Worm (Caenorhabditis elegans) whole organism, L4 larva: ENCODE measurements around the gene srz-12.
A peak's percentile ranks its signal among the peaks of the same experiment; 100 is the strongest.

Experiments
- F10B5.3 ChIP-seq: sonication (generic microtip); optimal IDR thresholded peaks from 2 replicates; lab custom pipeline; 2016; ENCODE audit warnings: mild to moderate bottlenecking, missing genetic modification characterization, missing compliant biosample characterization
- F44E2.7 ChIP-seq: fragments of 200-800 bp; sonication (Bioruptor generic); IDR thresholded peaks from 2 replicates; pipeline ENCODE4 v2.1.2; 2022; ENCODE audit warnings: missing genetic modification characterization, missing compliant biosample characterization
- Y48G9A.11 ChIP-seq: fragments of 200-800 bp; sonication (Bioruptor generic); IDR thresholded peaks from 2 replicates; pipeline ENCODE4 v1.3.6; 2022; ENCODE audit warnings: missing genetic modification reagents, missing genetic modification characterization, missing compliant biosample characterization
- Y75B8A.6 ChIP-seq: fragments of 200-800 bp; sonication (Bioruptor generic); IDR thresholded peaks from 2 replicates; pipeline ENCODE4 v1.3.6; 2022; ENCODE audit warnings: missing genetic modification reagents, missing genetic modification characterization, missing compliant biosample characterization
- ama-1 ChIP-seq: fragments of 150-350 bp; optimal IDR thresholded peaks from 2 replicates; lab custom pipeline; 2014; ENCODE audit warnings: inconsistent platforms, mixed read lengths
- ceh-20 ChIP-seq: fragments of 200-800 bp; sonication (Bioruptor generic); IDR thresholded peaks from 2 replicates; pipeline ENCODE4 v1.3.6; 2022; ENCODE audit warnings: missing genetic modification reagents, missing genetic modification characterization, missing compliant biosample characterization
- ceh-32 ChIP-seq: sonication (generic microtip); optimal IDR thresholded peaks from 2 replicates; lab custom pipeline; 2016; ENCODE audit warnings: mild to moderate bottlenecking, missing genetic modification characterization, missing compliant biosample characterization; ENCODE audit not compliant: poor library complexity
- ceh-82 ChIP-seq: sonication (generic microtip); optimal IDR thresholded peaks from 2 replicates; lab custom pipeline; 2017; ENCODE audit warnings: missing biosample characterization, missing genetic modification characterization
- cey-2 ChIP-seq: sonication (generic microtip); optimal IDR thresholded peaks from 3 replicates; lab custom pipeline; 2017; ENCODE audit warnings: missing genetic modification characterization, mild to moderate bottlenecking, missing compliant biosample characterization, antibody characterized with exemption, borderline replicate concordance; ENCODE audit not compliant: insufficient read depth
- daf-12 ChIP-seq: fragments of 150-350 bp; optimal IDR thresholded peaks from 2 replicates; lab custom pipeline; 2014; ENCODE audit warnings: missing biosample characterization, missing genetic modification reagents, missing genetic modification characterization
- daf-16 ChIP-seq, 3 experiments: sonication (generic microtip); optimal IDR thresholded peaks; 2 replicates each; lab custom pipeline; 2016 to 2017; ENCODE audit warnings: missing genetic modification characterization in 3 of 3, missing genetic modification reagents in 3 of 3, mild to moderate bottlenecking in 2 of 3, missing compliant biosample characterization in 2 of 3, missing biosample characterization in 1 of 3, moderate library complexity in 1 of 3
- dmd-6 ChIP-seq: fragments of 200-800 bp; sonication (Bioruptor generic); IDR thresholded peaks from 2 replicates; pipeline ENCODE4 v1.3.6; 2022; ENCODE audit warnings: missing genetic modification reagents, missing genetic modification characterization, missing compliant biosample characterization
- duxl-1 ChIP-seq: sonication (generic microtip); optimal IDR thresholded peaks from 2 replicates; lab custom pipeline; 2016; ENCODE audit warnings: mild to moderate bottlenecking, missing genetic modification characterization, moderate library complexity, missing compliant biosample characterization; ENCODE audit not compliant: poor library complexity
- dve-1 ChIP-seq: sonication (generic microtip); optimal IDR thresholded peaks from 2 replicates; lab custom pipeline; 2017; ENCODE audit warnings: antibody characterized with exemption, mild to moderate bottlenecking, missing genetic modification characterization, missing compliant biosample characterization; ENCODE audit not compliant: insufficient read depth
- egl-27 ChIP-seq: sonication (generic microtip); optimal IDR thresholded peaks from 3 replicates; lab custom pipeline; 2017; ENCODE audit warnings: missing biosample characterization, missing genetic modification reagents, missing genetic modification characterization
- hif-1 ChIP-seq, 2 experiments: sonication (generic microtip); optimal IDR thresholded peaks; 2 replicates each; lab custom pipeline; 2016 to 2017; ENCODE audit warnings: missing compliant biosample characterization in 2 of 2, missing genetic modification characterization in 2 of 2, missing genetic modification reagents in 2 of 2, missing genotype in 2 of 2, mild to moderate bottlenecking in 1 of 2
- hlh-11 ChIP-seq: fragments of 200-800 bp; sonication (Bioruptor generic); optimal IDR thresholded peaks from 2 replicates; lab custom pipeline; 2018; ENCODE audit warnings: mild to moderate bottlenecking, missing genetic modification characterization, missing compliant biosample characterization
- hlh-30 ChIP-seq: sonication (generic microtip); optimal IDR thresholded peaks from 2 replicates; lab custom pipeline; 2017; ENCODE audit warnings: antibody characterized with exemption, mild to moderate bottlenecking, missing genetic modification characterization, missing compliant biosample characterization; ENCODE audit not compliant: insufficient read depth
- hmg-1.1 ChIP-seq: fragments of 200-800 bp; sonication (Bioruptor generic); IDR thresholded peaks from 2 replicates; pipeline ENCODE4 v1.3.6; 2022; ENCODE audit warnings: missing genetic modification reagents, missing genetic modification characterization, missing compliant biosample characterization
- jun-1 ChIP-seq: fragments of 150-350 bp; optimal IDR thresholded peaks from 2 replicates; lab custom pipeline; 2014; ENCODE audit warnings: missing biosample characterization, missing genetic modification reagents, missing genetic modification characterization
- lin-1 ChIP-seq: fragments of 200-800 bp; sonication (Bioruptor generic); IDR thresholded peaks from 2 replicates; pipeline ENCODE4 v1.3.6; 2022; ENCODE audit warnings: missing genetic modification reagents, missing genetic modification characterization, missing compliant biosample characterization
- lsy-2 ChIP-seq, 2 experiments: fragments of 150-350 bp in 1 of 2; sonication (generic microtip) in 1 of 2; optimal IDR thresholded peaks; 2 replicates each; lab custom pipeline; 2014 to 2017; ENCODE audit warnings: missing biosample characterization in 2 of 2, missing genetic modification characterization in 2 of 2
- mdl-1 ChIP-seq, 2 experiments: fragments of 150-350 bp in 1 of 2; sonication (generic microtip) in 1 of 2; optimal IDR thresholded peaks; 2 replicates each; lab custom pipeline; 2014 to 2017; ENCODE audit warnings: missing biosample characterization in 2 of 2, missing genetic modification characterization in 2 of 2
- mep-1 ChIP-seq: fragments of 150-350 bp; sonication (generic microtip); optimal IDR thresholded peaks from 3 replicates; lab custom pipeline; 2014; ENCODE audit warnings: missing biosample characterization, missing genetic modification characterization
- mes-2 ChIP-seq: sonication (generic microtip); optimal IDR thresholded peaks from 2 replicates; lab custom pipeline; 2016; ENCODE audit warnings: missing genotype, mild to moderate bottlenecking, missing genetic modification characterization, missing compliant biosample characterization; ENCODE audit not compliant: poor library complexity, severe bottlenecking
- mxl-3 ChIP-seq: fragments of 200-800 bp; sonication (Bioruptor generic); optimal IDR thresholded peaks from 2 replicates; lab custom pipeline; 2018; ENCODE audit warnings: mild to moderate bottlenecking, missing genetic modification characterization, missing compliant biosample characterization
- nhr-10 ChIP-seq: fragments of 150-350 bp; optimal IDR thresholded peaks from 2 replicates; lab custom pipeline; 2014; ENCODE audit warnings: missing biosample characterization, missing genetic modification characterization
- nhr-11 ChIP-seq: fragments of 150-350 bp; optimal IDR thresholded peaks from 2 replicates; lab custom pipeline; 2014; ENCODE audit warnings: missing biosample characterization, missing genetic modification characterization
- nhr-237 ChIP-seq: sonication (generic microtip); optimal IDR thresholded peaks from 2 replicates; lab custom pipeline; 2017; ENCODE audit warnings: missing biosample characterization, missing genetic modification characterization
- nhr-28 ChIP-seq: fragments of 150-350 bp; optimal IDR thresholded peaks from 2 replicates; lab custom pipeline; 2014; ENCODE audit warnings: missing biosample characterization, missing genetic modification characterization
- nhr-48 ChIP-seq: sonication (generic microtip); optimal IDR thresholded peaks from 2 replicates; lab custom pipeline; 2016; ENCODE audit warnings: mild to moderate bottlenecking, missing genetic modification characterization, missing compliant biosample characterization
- nhr-76 ChIP-seq: fragments of 150-350 bp; optimal IDR thresholded peaks from 2 replicates; lab custom pipeline; 2014; ENCODE audit warnings: missing biosample characterization, missing genetic modification characterization
- nhr-77 ChIP-seq: fragments of 150-350 bp; optimal IDR thresholded peaks from 2 replicates; lab custom pipeline; 2014; ENCODE audit warnings: missing biosample characterization, missing genetic modification characterization
- php-3 ChIP-seq: fragments of 200-800 bp; sonication (Bioruptor generic); IDR thresholded peaks from 2 replicates; pipeline ENCODE4 v1.3.6; 2022; ENCODE audit warnings: missing genetic modification reagents, missing genetic modification characterization, missing compliant biosample characterization
- pqm-1 ChIP-seq: sonication (generic microtip); optimal IDR thresholded peaks from 2 replicates; lab custom pipeline; 2017; ENCODE audit warnings: missing biosample characterization, missing genetic modification characterization
- rbr-2 ChIP-seq: sonication (generic microtip); optimal IDR thresholded peaks from 2 replicates; lab custom pipeline; 2016; ENCODE audit warnings: missing genotype, missing genetic modification characterization, missing compliant biosample characterization
- snpc-4 ChIP-seq: fragments of 150-350 bp; optimal IDR thresholded peaks from 2 replicates; lab custom pipeline; 2014; ENCODE audit warnings: missing biosample characterization, missing genetic modification characterization
- tra-1 ChIP-seq: fragments of 200-800 bp; sonication (Bioruptor generic); IDR thresholded peaks from 2 replicates; pipeline ENCODE4 v1.3.6; 2022; ENCODE audit warnings: missing genetic modification reagents, missing genetic modification characterization, missing compliant biosample characterization
- unc-62 ChIP-seq, 3 experiments: fragments of 150-350 bp in 1 of 3; sonication (generic microtip); optimal IDR thresholded peaks in 2 of 3; peaks in 1 of 3; 1 replicate in 1 of 3; 2 replicates in 2 of 3; lab custom pipeline; 2014 to 2017; ENCODE audit warnings: missing biosample characterization in 3 of 3, missing genetic modification characterization in 3 of 3, missing genetic modification reagents in 3 of 3, missing genotype in 1 of 3
- ztf-7 ChIP-seq: fragments of 150-350 bp; optimal IDR thresholded peaks from 2 replicates; lab custom pipeline; 2014; ENCODE audit warnings: missing biosample characterization, missing genetic modification characterization

The srz-12 gene

DNA sequence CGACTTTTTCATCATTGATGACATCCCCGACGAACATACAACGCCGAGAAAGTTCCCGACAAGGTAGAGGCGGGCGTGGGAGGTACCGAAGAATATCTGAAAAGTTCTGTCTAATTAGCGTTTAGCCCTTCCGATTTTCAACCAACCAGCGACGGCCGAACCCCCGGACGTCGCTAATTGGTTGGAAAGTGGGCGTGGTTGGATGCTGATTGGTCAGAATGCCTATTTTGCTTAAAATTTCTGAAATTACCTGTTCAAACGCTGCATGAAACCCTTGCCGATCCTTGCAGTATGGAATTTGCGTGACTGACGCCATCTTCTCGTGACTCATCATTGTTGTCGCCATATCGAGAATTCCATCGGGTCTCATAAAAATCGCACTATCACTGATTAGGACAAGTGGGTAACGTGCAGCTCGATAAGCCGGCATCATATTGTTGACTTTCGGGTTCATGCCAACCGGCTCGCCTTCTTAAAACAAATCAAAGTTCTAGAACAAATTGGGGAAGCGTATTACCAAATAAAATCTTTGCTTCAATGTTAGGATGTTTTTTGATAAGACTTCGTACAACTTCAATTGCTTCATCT, 25.3 kb upstream of the srz-12 start:
- peak; percentile 32 for TF ChIP-seq nhr-77 (tag; lab: Kevin White, UChicago)
- TF ChIP-seq nhr-28 (tag; lab: Kevin White, UChicago): peak; percentile 82
- TF ChIP-seq nhr-76 (tag; lab: Kevin White, UChicago): no peak
- no peak for TF ChIP-seq ceh-32 (tag; lab: Kevin White, UChicago)
- peak; percentile 86 for TF ChIP-seq dmd-6
- peak; percentile 84 for TF ChIP-seq pqm-1 (tag; lab: Kevin White, UChicago)
- TF ChIP-seq nhr-237 (tag; lab: Kevin White, UChicago): no peak
- no peak for TF ChIP-seq daf-16 (GFP tag; optimal IDR thresholded peaks at IDR 0.05; lab: Kevin White, UChicago)
- peak; percentile 87 for TF ChIP-seq daf-16 (tag; optimal IDR thresholded peaks at IDR 0.05; lab: Kevin White, UChicago)
- no peak for TF ChIP-seq Y48G9A.11 (GFP tag; lab: Robert Waterston, UW)
- TF ChIP-seq mxl-3 (GFP tag; lab: Kevin White, UChicago): peak; percentile 48
- peak in 1 of 2 experiments; percentile 29 for TF ChIP-seq mdl-1 (tag; optimal IDR thresholded peaks at IDR 0.05; lab: Kevin White, UChicago)
- TF ChIP-seq hlh-11 (tag; lab: Kevin White, UChicago): peak; percentile 79
- peak; percentile 60; the same call in 1 of the 2 replicates for TF ChIP-seq php-3 (GFP tag; lab: Robert Waterston, UW)
- TF ChIP-seq hlh-30 (tag; lab: Kevin White, UChicago): peak; percentile 49
- TF ChIP-seq dve-1 (tag; lab: Kevin White, UChicago): peak; percentile 48

DNA sequence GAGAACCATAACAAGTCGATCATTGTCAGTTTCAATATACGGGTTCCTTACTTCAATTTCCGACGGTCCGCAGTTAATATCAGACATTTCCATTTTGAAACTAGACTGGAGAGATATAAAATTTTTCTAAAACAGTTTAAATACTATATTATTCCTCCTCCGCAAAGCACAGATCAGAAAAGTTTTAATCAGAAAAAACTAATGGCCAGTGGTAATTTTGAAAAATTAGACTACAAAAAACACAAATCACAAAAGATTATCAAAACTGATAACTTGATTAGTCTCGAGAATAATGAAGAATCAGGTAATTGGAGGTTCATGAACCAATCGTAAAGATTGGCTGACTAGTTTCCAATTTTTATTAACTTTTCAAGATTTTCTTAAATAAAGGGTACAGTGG, 23.5 kb upstream of the srz-12 start, which contains the start of gene T06C12.9:
TSS of gene T06C12.9 (minus strand) at position 101 of the 400 bp plus-strand sequence.
- TF ChIP-seq nhr-28 (tag; lab: Kevin White, UChicago) (peak; percentile 3), ceh-82 (no peak), ztf-7 (tag; lab: Kevin White, UChicago) (no peak), Y75B8A.6 (GFP tag; lab: Robert Waterston, UW) (no peak), F10B5.3 (no peak), ama-1 (lab: Kevin White, UChicago) (no peak), duxl-1 (tag; lab: Kevin White, UChicago) (no peak), nhr-10 (tag; lab: Kevin White, UChicago) (no peak)

DNA sequence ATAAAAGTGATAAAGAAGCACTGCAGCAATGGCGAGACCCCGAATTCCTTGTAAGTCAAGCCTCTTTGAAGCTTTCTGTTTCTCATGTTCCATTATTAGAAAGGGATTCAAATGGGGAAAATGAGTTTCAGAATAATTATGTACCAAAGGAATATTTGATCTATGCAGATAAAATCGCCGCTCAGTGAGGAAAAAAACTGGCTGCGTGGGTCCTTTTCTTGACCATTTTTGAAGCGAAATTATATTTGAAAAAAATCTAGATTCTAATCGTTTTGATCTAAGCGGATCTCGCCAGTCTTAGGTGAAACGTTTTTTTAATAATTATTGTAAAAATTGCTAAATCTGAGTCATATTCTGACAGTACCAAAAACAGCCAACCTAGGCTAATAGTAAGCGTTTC, 22.2 kb upstream of the srz-12 start, which contains the start of gene oac-42:
TSS of gene oac-42 (minus strand) at position 101 of the 400 bp plus-strand sequence.
- TF ChIP-seq snpc-4 (tag; lab: Kevin White, UChicago): no peak
- peak in 1 of 2 experiments; percentile 57 for TF ChIP-seq unc-62 (GFP tag; optimal IDR thresholded peaks at IDR 0.05 in 1 of 2; lab: Kevin White, UChicago)
- no peak for TF ChIP-seq unc-62 (tag; optimal IDR thresholded peaks at IDR 0.05; lab: Kevin White, UChicago)

DNA sequence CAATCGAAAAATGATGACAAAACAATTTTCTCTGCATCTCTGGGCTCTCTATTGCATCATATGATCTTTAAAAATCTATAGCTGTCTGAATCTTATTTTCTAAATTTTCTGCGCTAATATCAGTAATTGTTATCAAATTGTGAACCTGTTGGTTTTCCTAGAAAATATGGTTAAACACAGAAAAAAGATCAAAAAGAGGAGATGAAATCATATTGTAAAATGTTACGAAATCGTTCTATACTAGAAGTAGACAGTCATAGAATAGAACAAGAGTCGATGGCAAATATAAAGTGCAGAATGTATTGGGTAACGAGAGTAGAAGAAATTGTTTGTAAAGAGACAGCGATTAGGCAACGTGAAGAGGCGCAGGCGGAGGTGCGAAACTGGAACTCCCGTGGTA, 18.2 kb upstream of the srz-12 start:
- TF ChIP-seq nhr-48 (tag; lab: Kevin White, UChicago) (peak; percentile 80), F44E2.7 (GFP tag; lab: Robert Waterston, UW) (no peak), ztf-7 (tag; lab: Kevin White, UChicago) (peak; percentile 95), nhr-11 (tag; lab: Kevin White, UChicago) (peak; percentile 26), lsy-2 (tag; optimal IDR thresholded peaks at IDR 0.05; lab: Kevin White, UChicago) (peak; percentile 51 to 60), hlh-30 (tag; lab: Kevin White, UChicago) (peak; percentile 59), mep-1 (peak; percentile 50), hlh-11 (tag; lab: Kevin White, UChicago) (peak; percentile 78), snpc-4 (tag; lab: Kevin White, UChicago) (no peak), rbr-2 (tag; lab: Kevin White, UChicago) (peak; percentile 0), mdl-1 (tag; optimal IDR thresholded peaks at IDR 0.05; lab: Kevin White, UChicago) (peak in 1 of 2 experiments; percentile 47), daf-16 (GFP tag; optimal IDR thresholded peaks at IDR 0.05; lab: Kevin White, UChicago) (no peak), daf-16 (tag; optimal IDR thresholded peaks at IDR 0.05; lab: Kevin White, UChicago) (peak; percentile 61), jun-1 (tag; lab: Kevin White, UChicago) (peak; percentile 7), lin-1 (0 out of 2 replicates have a peak, but pooled peaks have one; percentile 12), egl-27 (tag; lab: Kevin White, UChicago) (no peak), ceh-20 (no peak), cey-2 (peak; percentile 82), nhr-28 (tag; lab: Kevin White, UChicago) (peak; percentile 95), tra-1 (no peak), dmd-6 (peak; percentile 87), hif-1 (tag; optimal IDR thresholded peaks at IDR 0.05; lab: Kevin White, UChicago) (peak in 1 of 2 experiments; percentile 37), mes-2 (tag; lab: Kevin White, UChicago) (peak; percentile 38), nhr-77 (tag; lab: Kevin White, UChicago) (peak; percentile 75), Y48G9A.11 (GFP tag; lab: Robert Waterston, UW) (no peak), hmg-1.1 (0 out of 2 replicates have a peak, but pooled peaks have one; percentile 22), daf-12 (no peak)
